Fruit fly (Drosophila melanogaster): Measurements from ENCODE around the gene CG13689.

CG13689 gene

DNA sequence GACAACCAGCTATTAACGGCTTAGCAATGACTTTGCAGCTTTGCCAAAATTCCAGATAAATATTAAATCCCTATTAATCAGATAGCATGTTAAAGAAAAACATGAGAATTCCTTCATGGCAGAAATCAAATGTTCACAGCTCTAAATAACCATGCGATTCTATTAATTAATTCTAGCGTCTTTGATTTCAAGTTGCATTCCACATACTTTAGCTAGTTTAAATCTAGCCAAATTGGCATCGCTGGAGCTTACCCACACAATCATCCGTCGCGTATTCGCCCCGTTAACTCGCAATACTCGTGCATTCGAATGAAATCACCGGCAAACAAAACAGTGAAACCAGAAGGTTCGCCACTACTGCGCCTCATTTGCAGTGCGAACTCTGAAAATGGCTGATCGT, 43.3 kb upstream of the CG13689 start, which contains the start of gene Tspo (continued):
- TF ChIP-seq CG30431 (GFP tag; optimal IDR thresholded peaks at IDR 0.05) (no peak), fd64A (GFP tag; optimal IDR thresholded peaks at IDR 0.05) (no peak), CG9876 (GFP tag; optimal IDR thresholded peaks at IDR 0.05) (no peak), dan (GFP tag; IDR thresholded peaks at IDR 0.05) (no peak), sc (optimal IDR thresholded peaks at IDR 0.05) (no peak), sc (GFP tag; optimal IDR thresholded peaks at IDR 0.05) (no peak), oc (tag; optimal IDR thresholded peaks at IDR 0.05) (no peak), ATbp (GFP tag; optimal IDR thresholded peaks at IDR 0.05) (no peak), Sry-β (GFP tag; optimal IDR thresholded peaks at IDR 0.05) (peak; percentile 91), CTCF (GFP tag; optimal IDR thresholded peaks at IDR 0.05) (no peak), CG18011 (GFP tag; optimal IDR thresholded peaks at IDR 0.05) (no peak), cato (GFP tag; optimal IDR thresholded peaks at IDR 0.05; ENCODE audit: borderline replicate concordance) (no peak), lab (GFP tag; optimal IDR thresholded peaks at IDR 0.05) (no peak), CG8290 (GFP tag; optimal IDR thresholded peaks at IDR 0.05) (no peak), CG8290 (tag; optimal IDR thresholded peaks at IDR 0.05) (peak in 1 of 2 experiments; percentile 43), CG15514 (GFP tag; optimal IDR thresholded peaks at IDR 0.05) (peak; percentile 9), dmrt11E (tag; optimal IDR thresholded peaks at IDR 0.05) (no peak), CG34422 (GFP tag; IDR thresholded peaks at IDR 0.05) (peak; percentile 13; the same call in 1 of the 3 replicates), PHDP (tag; optimal IDR thresholded peaks at IDR 0.05) (no peak), Camta (GFP tag; optimal IDR thresholded peaks at IDR 0.05) (no peak), dm (GFP tag; optimal IDR thresholded peaks at IDR 0.05) (no peak), zf30C (GFP tag; optimal IDR thresholded peaks at IDR 0.05) (no peak), CG9727 (GFP tag; optimal IDR thresholded peaks at IDR 0.05) (no peak), CG1647 (GFP tag; optimal IDR thresholded peaks at IDR 0.05) (no peak), CG10431 (GFP tag; optimal IDR thresholded peaks at IDR 0.05) (no peak), E2f2 (GFP tag; IDR thresholded peaks at IDR 0.05) (peak; percentile 9; the same call in 1 of the 2 replicates), CG10543 (GFP tag; optimal IDR thresholded peaks at IDR 0.05) (peak; percentile 34), Hey (tag; optimal IDR thresholded peaks at IDR 0.05) (no peak), CG12219 (GFP tag; optimal IDR thresholded peaks at IDR 0.05) (no peak), CG12391 (tag; optimal IDR thresholded peaks at IDR 0.05) (peak; percentile 11), CG16813 (GFP tag; IDR thresholded peaks at IDR 0.05; ENCODE audit: partially characterized antibody) (no peak), CG12071 (GFP tag; optimal IDR thresholded peaks at IDR 0.05) (no peak), Dref (GFP tag; IDR thresholded peaks at IDR 0.05) (peak; percentile 19; the same call in 1 of the 2 replicates), sd (tag; optimal IDR thresholded peaks at IDR 0.05) (peak; percentile 80), lola (GFP tag; optimal IDR thresholded peaks at IDR 0.05) (no peak), wdn (GFP tag; IDR thresholded peaks at IDR 0.05) (no peak), nau (GFP tag; optimal IDR thresholded peaks at IDR 0.05) (no peak), CG7271 (tag; optimal IDR thresholded peaks at IDR 0.05) (no peak), sens-2 (GFP tag; IDR thresholded peaks at IDR 0.05) (peak; percentile 29; the same call in 1 of the 2 replicates), MBD-R2 (GFP tag; IDR thresholded peaks at IDR 0.05) (peak; percentile 66), cwo (GFP tag; optimal IDR thresholded peaks at IDR 0.05) (no peak), Oaz (GFP tag; IDR thresholded peaks at IDR 0.05) (no peak), ase (GFP tag; IDR thresholded peaks at IDR 0.05) (no peak), Nf-YA (GFP tag; IDR thresholded peaks at IDR 0.05) (no peak), CG1233 (GFP tag; optimal IDR thresholded peaks at IDR 0.05) (no peak), CG30403 (GFP tag; optimal IDR thresholded peaks at IDR 0.05) (no peak), lmd (GFP tag; IDR thresholded peaks at IDR 0.05) (no peak), tx (GFP tag; optimal IDR thresholded peaks at IDR 0.05) (no peak), row (GFP tag; IDR thresholded peaks at IDR 0.05) (peak; percentile 83), Myb (GFP tag; optimal IDR thresholded peaks at IDR 0.05) (no peak), CG13624 (GFP tag; optimal IDR thresholded peaks at IDR 0.05) (peak; percentile 55), Sry-δ (GFP tag; optimal IDR thresholded peaks at IDR 0.05) (peak; percentile 2)

Data from whole organism, embryonic.